Worm (Caenorhabditis elegans): Measurements from ENCODE around the gene Y9C2UA.1.

The Y9C2UA.1 gene

DNA sequence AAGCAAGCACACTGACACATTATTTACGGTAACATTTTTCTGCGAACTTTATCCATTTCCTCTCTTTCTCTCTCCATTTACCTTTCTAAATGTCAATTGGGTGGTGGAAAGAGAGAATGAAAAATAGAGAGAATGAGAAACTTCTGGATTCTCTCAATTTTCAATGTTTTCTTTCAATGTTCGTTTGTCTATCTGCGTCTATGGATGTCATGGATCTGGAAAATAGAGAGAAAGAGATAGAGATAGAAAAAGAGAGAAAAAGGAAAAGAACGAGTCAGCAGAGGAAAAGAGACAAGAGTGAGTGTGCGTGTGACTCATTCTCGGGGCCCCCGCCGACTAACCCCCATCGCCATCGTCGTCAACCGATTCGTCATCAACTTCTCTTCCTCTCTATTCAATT, 26.6 kb upstream of the Y9C2UA.1 start, which contains the start of gene jun-1 (continued):
- TF ChIP-seq fos-1 (tag; optimal IDR thresholded peaks at IDR 0.05) (peak; percentile 100), nhr-11 (tag; optimal IDR thresholded peaks at IDR 0.05) (peak; percentile 75), lin-35 (GFP tag; optimal IDR thresholded peaks at IDR 0.05) (peak; percentile 77 to 78), ceh-63 (GFP tag; optimal IDR thresholded peaks at IDR 0.05) (no peak), C16A3.4 (tag; optimal IDR thresholded peaks at IDR 0.05) (peak; percentile 78), sox-4 (tag; optimal IDR thresholded peaks at IDR 0.05) (no peak), ceh-88 (GFP tag; IDR thresholded peaks at IDR 0.05) (peak; percentile 49; the same call in 1 of the 2 replicates), egl-13 (tag; optimal IDR thresholded peaks at IDR 0.05) (peak; percentile 14), ceh-8 (GFP tag; optimal IDR thresholded peaks at IDR 0.05) (no peak), egl-27 (tag; optimal IDR thresholded peaks at IDR 0.05) (peak; percentile 55 to 86), unc-62 (GFP tag; optimal IDR thresholded peaks at IDR 0.05) (no peak), aly-2 (tag; optimal IDR thresholded peaks at IDR 0.05) (peak; percentile 71), elt-3 (tag; optimal IDR thresholded peaks at IDR 0.05) (peak in 3 of 6 experiments; percentile 48 to 93 (median 87)), nhr-71 (tag; optimal IDR thresholded peaks at IDR 0.05) (peak; percentile 96), nhr-77 (tag; optimal IDR thresholded peaks at IDR 0.05) (peak; percentile 96), nhr-76 (tag; optimal IDR thresholded peaks at IDR 0.05) (no peak), hpl-2 (GFP tag; optimal IDR thresholded peaks at IDR 0.05) (peak; percentile 37), fkh-8 (tag; optimal IDR thresholded peaks at IDR 0.05) (peak; percentile 88), nhr-237 (tag; optimal IDR thresholded peaks at IDR 0.05) (peak; percentile 92), lsy-2 (tag; optimal IDR thresholded peaks at IDR 0.05) (peak; percentile 85 to 95), ces-1 (GFP tag; optimal IDR thresholded peaks at IDR 0.05) (no peak), ceh-90 (tag; optimal IDR thresholded peaks at IDR 0.05) (no peak), nhr-19 (GFP tag; conservative IDR thresholded peaks at IDR 0.05) (peak; percentile 84), zip-4 (GFP tag; optimal IDR thresholded peaks at IDR 0.05) (peak; percentile 24), snpc-4 (tag; optimal IDR thresholded peaks at IDR 0.05) (peak; percentile 70), irx-1 (tag; optimal IDR thresholded peaks at IDR 0.05) (peak; percentile 74), nhr-12 (tag; optimal IDR thresholded peaks at IDR 0.05) (no peak), pax-3 (tag; optimal IDR thresholded peaks at IDR 0.05) (peak; percentile 48), ztf-4 (tag; optimal IDR thresholded peaks at IDR 0.05) (peak; percentile 68), efl-3 (GFP tag; optimal IDR thresholded peaks at IDR 0.05) (no peak), lin-13 (GFP tag; optimal IDR thresholded peaks at IDR 0.05) (peak; percentile 77), Y116A8C.19 (tag; optimal IDR thresholded peaks at IDR 0.05; ENCODE audit: borderline replicate concordance) (no peak), nhr-28 (tag; optimal IDR thresholded peaks at IDR 0.05) (peak; percentile 68), isw-1 (GFP tag; IDR thresholded peaks at IDR 0.05) (peak; percentile 75), blmp-1 (tag; optimal IDR thresholded peaks at IDR 0.05) (peak; percentile 76), mep-1 (tag; optimal IDR thresholded peaks at IDR 0.05) (peak; percentile 93), zag-1 (tag; optimal IDR thresholded peaks at IDR 0.05) (no peak), sup-37 (GFP tag; optimal IDR thresholded peaks at IDR 0.05) (peak; percentile 28), tbx-2 (tag; optimal IDR thresholded peaks at IDR 0.05) (peak; percentile 87), efl-1 (optimal IDR thresholded peaks at IDR 0.05) (peak; percentile 82 to 90), efl-1 (GFP tag; optimal IDR thresholded peaks at IDR 0.05 in 1 of 2) (peak; percentile 59 to 95), mdl-1 (tag; optimal IDR thresholded peaks at IDR 0.05) (peak in 1 of 2 experiments; percentile 69), alr-1 (tag; optimal IDR thresholded peaks at IDR 0.05; ENCODE audit: borderline replicate concordance) (no peak), unc-86 (tag; optimal IDR thresholded peaks at IDR 0.05) (peak; percentile 53), ztf-11 (tag; optimal IDR thresholded peaks at IDR 0.05) (no peak), nhr-85 (tag) (peak; percentile 98), ets-5 (GFP tag; IDR thresholded peaks at IDR 0.05) (no peak), hlh-17 (GFP tag; optimal IDR thresholded peaks at IDR 0.05; ENCODE audit: borderline replicate concordance) (no peak), ceh-82 (tag; optimal IDR thresholded peaks at IDR 0.05) (peak; percentile 58 to 84 (median 61)), sptf-1 (tag; optimal IDR thresholded peaks at IDR 0.05) (no peak), skn-1 (tag; optimal IDR thresholded peaks at IDR 0.05) (no peak), elt-2 (tag; optimal IDR thresholded peaks at IDR 0.05) (no peak), xbp-1 (tag; optimal IDR thresholded peaks at IDR 0.05) (peak; percentile 65), swsn-7 (tag; optimal IDR thresholded peaks at IDR 0.05) (peak; percentile 86)
